Worm (Caenorhabditis elegans) whole organism, young adult: ENCODE results near the gene srxa-8.

Source experiments
- B0019.2 ChIP-seq: fragments of 200-800 bp; sonication (Bioruptor generic); conservative IDR thresholded peaks from 2 replicates; pipeline ENCODE4 v1.3.6; 2022; ENCODE audit warnings: missing genetic modification reagents, missing genetic modification characterization, missing compliant biosample characterization
- B0261.1 ChIP-seq: sonication (generic microtip); optimal IDR thresholded peaks from 2 replicates; lab custom pipeline; 2016; ENCODE audit warnings: mild to moderate bottlenecking, missing genetic modification characterization, moderate library complexity, missing compliant biosample characterization
- F10E7.11 ChIP-seq: sonication (generic microtip); optimal IDR thresholded peaks from 2 replicates; lab custom pipeline; 2017; ENCODE audit warnings: mild to moderate bottlenecking, missing genetic modification characterization, moderate library complexity, missing compliant biosample characterization
- F23B12.7 ChIP-seq: sonication (generic microtip); optimal IDR thresholded peaks from 2 replicates; lab custom pipeline; 2017; ENCODE audit warnings: missing genetic modification characterization, mild to moderate bottlenecking, missing compliant biosample characterization, antibody characterized with exemption, moderate library complexity; ENCODE audit not compliant: insufficient read depth
- F37B4.10 ChIP-seq: fragments of 200-800 bp; sonication (Bioruptor generic); IDR thresholded peaks from 2 replicates; pipeline ENCODE4 v1.3.6; 2022; ENCODE audit warnings: missing genetic modification characterization, missing compliant biosample characterization
- F55B11.4 ChIP-seq: sonication (generic microtip); optimal IDR thresholded peaks from 2 replicates; lab custom pipeline; 2016; ENCODE audit warnings: missing compliant biosample characterization, missing genetic modification characterization, borderline replicate concordance; ENCODE audit not compliant: insufficient read depth
- K12H6.12 ChIP-seq: fragments of 200-800 bp; sonication (Bioruptor generic); optimal IDR thresholded peaks from 2 replicates; lab custom pipeline; 2018; ENCODE audit warnings: mild to moderate bottlenecking, missing genetic modification characterization, missing compliant biosample characterization
- Y53G8AR.9 ChIP-seq: fragments of 200-800 bp; sonication (Bioruptor generic); conservative IDR thresholded peaks from 2 replicates; pipeline ENCODE4 v1.3.6; 2022; ENCODE audit warnings: missing genetic modification reagents, missing genetic modification characterization, missing compliant biosample characterization
- Y67H2A.10 ChIP-seq: fragments of 200-800 bp; sonication (Bioruptor generic); conservative IDR thresholded peaks from 2 replicates; pipeline ENCODE4 v1.3.6; 2022; ENCODE audit warnings: missing genetic modification reagents, missing genetic modification characterization, missing compliant biosample characterization
- Y95B8A.8 ChIP-seq: fragments of 200-800 bp; sonication (Bioruptor generic); IDR thresholded peaks from 2 replicates; pipeline ENCODE4 v1.3.6; 2022; ENCODE audit warnings: missing genetic modification reagents, missing genetic modification characterization, missing compliant biosample characterization
- ZK185.1 ChIP-seq: sonication (generic microtip); optimal IDR thresholded peaks from 2 replicates; lab custom pipeline; 2016; ENCODE audit warnings: mild to moderate bottlenecking, missing genetic modification characterization, missing compliant biosample characterization; ENCODE audit not compliant: poor library complexity, severe bottlenecking
- athp-1 ChIP-seq: sonication (generic microtip); optimal IDR thresholded peaks from 2 replicates; lab custom pipeline; 2017; ENCODE audit warnings: mild to moderate bottlenecking, missing genetic modification characterization, missing compliant biosample characterization
- attf-5 ChIP-seq: fragments of 200-800 bp; sonication (Bioruptor generic); optimal IDR thresholded peaks from 2 replicates; lab custom pipeline; 2018; ENCODE audit warnings: mild to moderate bottlenecking, missing genetic modification characterization, missing compliant biosample characterization
- bed-1 ChIP-seq: fragments of 200-800 bp; sonication (Bioruptor generic); IDR thresholded peaks from 2 replicates; pipeline ENCODE4 v1.3.6; 2022; ENCODE audit warnings: missing genetic modification reagents, missing genetic modification characterization, missing compliant biosample characterization
- bed-2 ChIP-seq: fragments of 200-800 bp; sonication (Bioruptor generic); IDR thresholded peaks from 2 replicates; pipeline ENCODE4 v1.3.6; 2022; ENCODE audit warnings: missing genetic modification reagents, missing genetic modification characterization, missing compliant biosample characterization
- ceh-40 ChIP-seq: fragments of 200-800 bp; sonication (Bioruptor generic); IDR thresholded peaks from 2 replicates; pipeline ENCODE4 v1.3.6; 2022; ENCODE audit warnings: missing genetic modification characterization, missing compliant biosample characterization
- ceh-58 ChIP-seq: fragments of 200-800 bp; sonication (Bioruptor generic); IDR thresholded peaks from 2 replicates; pipeline ENCODE4 v1.3.6; 2022; ENCODE audit warnings: missing genetic modification characterization, missing compliant biosample characterization
- dox-1 ChIP-seq: fragments of 200-800 bp; sonication (Bioruptor generic); IDR thresholded peaks from 2 replicates; pipeline ENCODE4 v1.3.6; 2022; ENCODE audit warnings: missing genetic modification reagents, missing genetic modification characterization, missing compliant biosample characterization
- dpff-1 ChIP-seq: sonication (generic microtip); optimal IDR thresholded peaks from 2 replicates; lab custom pipeline; 2017; ENCODE audit warnings: mild to moderate bottlenecking, missing genetic modification characterization, missing compliant biosample characterization
- egl-18 ChIP-seq: fragments of 200-800 bp; sonication (Bioruptor generic); IDR thresholded peaks from 2 replicates; pipeline ENCODE4 v1.3.6; 2022; ENCODE audit warnings: missing genetic modification reagents, missing genetic modification characterization, missing compliant biosample characterization
- ets-4 ChIP-seq: fragments of 200-800 bp; sonication (Bioruptor generic); optimal IDR thresholded peaks from 2 replicates; lab custom pipeline; 2018; ENCODE audit warnings: mild to moderate bottlenecking, missing genetic modification characterization, missing compliant biosample characterization
- fkh-3 ChIP-seq: sonication (generic microtip); optimal IDR thresholded peaks from 2 replicates; lab custom pipeline; 2016; ENCODE audit warnings: mild to moderate bottlenecking, missing genetic modification characterization, missing compliant biosample characterization
- gei-17 ChIP-seq: fragments of 200-800 bp; sonication (Bioruptor generic); optimal IDR thresholded peaks from 2 replicates; lab custom pipeline; 2018; ENCODE audit warnings: mild to moderate bottlenecking, missing genetic modification characterization, missing compliant biosample characterization
- hmg-20 ChIP-seq: fragments of 200-800 bp; sonication (Bioruptor generic); IDR thresholded peaks from 2 replicates; pipeline ENCODE4 v1.3.6; 2022; ENCODE audit warnings: missing genetic modification reagents, missing genetic modification characterization, missing compliant biosample characterization
- hsf-1 ChIP-seq: fragments of 200-800 bp; sonication (Bioruptor generic); IDR thresholded peaks from 2 replicates; pipeline ENCODE4 v1.3.6; 2022; ENCODE audit warnings: missing genetic modification reagents, missing genetic modification characterization, missing compliant biosample characterization
- lin-40 ChIP-seq: sonication (generic microtip); optimal IDR thresholded peaks from 2 replicates; lab custom pipeline; 2016; ENCODE audit warnings: missing genetic modification characterization, mild to moderate bottlenecking, missing compliant biosample characterization, missing genotype, missing genetic modification reagents
- lsl-1 ChIP-seq: fragments of 200-800 bp; sonication (Bioruptor generic); optimal IDR thresholded peaks from 2 replicates; lab custom pipeline; 2018; ENCODE audit warnings: mild to moderate bottlenecking, missing genetic modification characterization, moderate library complexity, missing compliant biosample characterization
- madf-6 ChIP-seq: fragments of 200-800 bp; sonication (Bioruptor generic); IDR thresholded peaks from 2 replicates; pipeline ENCODE4 v1.3.6; 2022; ENCODE audit warnings: missing genetic modification reagents, missing genetic modification characterization, missing compliant biosample characterization
- mcd-1 ChIP-seq: fragments of 200-800 bp; sonication (Bioruptor generic); IDR thresholded peaks from 2 replicates; pipeline ENCODE4 v1.3.6; 2022; ENCODE audit warnings: missing genetic modification reagents, missing genetic modification characterization, missing compliant biosample characterization
- nfya-2 ChIP-seq: fragments of 200-800 bp; sonication (Bioruptor generic); IDR thresholded peaks from 2 replicates; pipeline ENCODE4 v1.3.6; 2022; ENCODE audit warnings: missing genetic modification reagents, missing genetic modification characterization, missing compliant biosample characterization
- nhr-179 ChIP-seq: sonication (generic microtip); optimal IDR thresholded peaks from 2 replicates; lab custom pipeline; 2016; ENCODE audit warnings: mild to moderate bottlenecking, missing genetic modification characterization, missing compliant biosample characterization
- nhr-27 ChIP-seq: fragments of 200-800 bp; sonication (Bioruptor generic); optimal IDR thresholded peaks from 2 replicates; lab custom pipeline; 2018; ENCODE audit warnings: mild to moderate bottlenecking, missing genetic modification characterization, moderate library complexity, missing compliant biosample characterization
- nhr-80 ChIP-seq: sonication (generic microtip); optimal IDR thresholded peaks from 2 replicates; lab custom pipeline; 2016; ENCODE audit warnings: missing genetic modification characterization, missing compliant biosample characterization
- nhr-90 ChIP-seq: sonication (generic microtip); optimal IDR thresholded peaks from 2 replicates; lab custom pipeline; 2016; ENCODE audit warnings: missing genotype, mild to moderate bottlenecking, missing genetic modification characterization, missing compliant biosample characterization
- pbrm-1 ChIP-seq: fragments of 200-800 bp; sonication (Bioruptor generic); IDR thresholded peaks from 2 replicates; pipeline ENCODE4 v1.3.6; 2022; ENCODE audit warnings: missing genetic modification reagents, missing genetic modification characterization, missing compliant biosample characterization
- pha-4 ChIP-seq: fragments of 150-350 bp; sonication (generic microtip); optimal IDR thresholded peaks from 2 replicates; lab custom pipeline; 2014; ENCODE audit warnings: missing biosample characterization, missing genetic modification reagents, missing genetic modification characterization
- rcor-1 ChIP-seq: fragments of 200-800 bp; sonication (Bioruptor generic); IDR thresholded peaks from 2 replicates; pipeline ENCODE4 v1.3.6; 2022; ENCODE audit warnings: missing genetic modification reagents, missing genetic modification characterization, missing compliant biosample characterization
- sdz-38 ChIP-seq: sonication (generic microtip); optimal IDR thresholded peaks from 2 replicates; lab custom pipeline; 2016; ENCODE audit warnings: missing genotype, missing genetic modification characterization, missing compliant biosample characterization
- snpc-4 ChIP-seq, 5 experiments: fragments of 150-350 bp in 1 of 5; sonication (generic microtip) in 4 of 5; optimal IDR thresholded peaks; 2 replicates each; lab custom pipeline; 2014 to 2018; ENCODE audit warnings: missing genetic modification characterization in 5 of 5, missing biosample characterization in 3 of 5, antibody characterized with exemption in 2 of 5, mild to moderate bottlenecking in 2 of 5, missing compliant biosample characterization in 2 of 5, missing genotype in 2 of 5, moderate library complexity in 2 of 5, missing genetic modification reagents in 1 of 5
- tlf-1 ChIP-seq: fragments of 200-800 bp; sonication (Bioruptor generic); optimal IDR thresholded peaks from 2 replicates; lab custom pipeline; 2018; ENCODE audit warnings: mild to moderate bottlenecking, missing genetic modification characterization, missing compliant biosample characterization
- ztf-22 ChIP-seq: fragments of 200-800 bp; sonication (Bioruptor generic); optimal IDR thresholded peaks from 2 replicates; lab custom pipeline; 2018; ENCODE audit warnings: mild to moderate bottlenecking, missing genetic modification characterization, moderate library complexity, missing compliant biosample characterization
- ztf-26 ChIP-seq: sonication (generic microtip); optimal IDR thresholded peaks from 2 replicates; lab custom pipeline; 2017; ENCODE audit warnings: missing genetic modification characterization, missing compliant biosample characterization
- ztf-6 ChIP-seq: fragments of 200-800 bp; sonication (Bioruptor generic); IDR thresholded peaks from 2 replicates; pipeline ENCODE4 v1.3.6; 2022; ENCODE audit warnings: missing genetic modification reagents, missing genetic modification characterization, missing compliant biosample characterization

The srxa-8 gene

DNA sequence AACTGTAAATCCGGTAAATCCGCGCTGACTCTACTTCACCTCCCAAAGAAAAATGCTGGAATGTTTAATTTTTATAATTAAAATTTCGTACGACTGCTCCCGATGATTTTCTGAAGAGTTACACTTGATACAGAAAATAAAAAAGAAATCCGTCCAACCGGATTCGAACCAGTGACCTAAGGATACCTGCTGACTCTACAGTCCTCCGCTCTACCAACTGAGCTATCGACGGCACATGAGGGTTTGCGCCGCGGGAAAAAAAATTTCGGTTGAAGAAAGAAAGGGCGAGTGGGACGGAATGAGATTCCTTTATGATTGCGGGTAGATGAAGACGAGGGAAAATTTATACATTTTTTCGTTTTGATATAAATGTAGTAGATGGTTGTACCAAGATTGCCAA, 24.0 kb downstream of the srxa-8 start (continued):
- TF ChIP-seq fkh-3 (tag; lab: Kevin White, UChicago) (no peak), mcd-1 (no peak), nfya-2 (GFP tag; lab: Robert Waterston, UW) (no peak), nhr-179 (tag; lab: Kevin White, UChicago) (peak; percentile 16)

DNA sequence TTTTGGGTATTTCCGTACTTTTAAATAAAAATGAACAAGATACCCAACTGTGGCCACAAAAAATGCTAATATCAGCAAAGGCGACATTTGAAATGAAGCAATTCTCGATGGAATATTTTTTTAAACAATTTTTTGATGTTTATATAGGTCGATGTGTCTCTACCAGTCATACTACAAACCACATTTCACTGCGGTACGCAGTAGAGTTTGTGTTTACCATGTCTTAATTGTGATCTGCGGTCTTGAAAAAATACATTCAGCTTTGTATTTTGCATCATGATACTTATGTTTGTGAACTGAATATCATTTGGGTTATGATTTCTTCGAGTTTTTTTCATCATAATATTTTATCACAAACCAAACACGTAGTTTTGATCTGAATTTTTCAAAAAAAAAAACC, 24.6 kb downstream of the srxa-8 start, which contains the start of gene cyp-14A4:
cyp-14A4 (minus strand) TSS at position 107 of the 400 bp plus-strand sequence.
- TF ChIP-seq dpff-1 (tag; lab: Kevin White, UChicago), result no peak
- no peak for TF ChIP-seq snpc-4 (GFP tag; optimal IDR thresholded peaks at IDR 0.05; lab: Kevin White, UChicago)
- no peak for TF ChIP-seq snpc-4 (tag; optimal IDR thresholded peaks at IDR 0.05; lab: Kevin White, UChicago)
- no peak for TF ChIP-seq mcd-1
- no peak for TF ChIP-seq B0261.1 (tag; lab: Kevin White, UChicago)
- TF ChIP-seq pha-4 (tag; lab: Kevin White, UChicago), result no peak
- no peak for TF ChIP-seq ceh-40 (GFP tag; lab: Robert Waterston, UW)
- no peak for TF ChIP-seq pbrm-1
- no peak for TF ChIP-seq ztf-26 (tag; lab: Kevin White, UChicago)
- TF ChIP-seq lsl-1 (GFP tag; lab: Kevin White, UChicago), result no peak

- TF ChIP-seq ets-4, result no peak
- peak; percentile 23 for TF ChIP-seq athp-1 (tag; lab: Kevin White, UChicago)
- no peak for TF ChIP-seq bed-2 (GFP tag; lab: Robert Waterston, UW)
- no peak for TF ChIP-seq tlf-1 (GFP tag; lab: Kevin White, UChicago)
- TF ChIP-seq lsl-1 (GFP tag; lab: Kevin White, UChicago), result no peak
- peak; percentile 22; the same call in 1 of the 2 replicates for TF ChIP-seq rcor-1
- no peak for TF ChIP-seq Y95B8A.8 (GFP tag; lab: Robert Waterston, UW)
- TF ChIP-seq Y53G8AR.9, result no peak
- TF ChIP-seq attf-5 (GFP tag; lab: Kevin White, UChicago), result peak; percentile 25
- TF ChIP-seq nhr-90 (tag; lab: Kevin White, UChicago), result peak; percentile 57
- peak; percentile 4 for TF ChIP-seq nhr-80 (tag; lab: Kevin White, UChicago)
- no peak for TF ChIP-seq egl-18 (GFP tag; lab: Robert Waterston, UW)
- no peak for TF ChIP-seq nfya-2 (GFP tag; lab: Robert Waterston, UW)
- TF ChIP-seq madf-6 (GFP tag; lab: Robert Waterston, UW), result no peak
- no peak for TF ChIP-seq sdz-38 (tag; lab: Kevin White, UChicago)
- TF ChIP-seq hsf-1 (GFP tag; lab: Robert Waterston, UW), result no peak
- no peak for TF ChIP-seq Y67H2A.10 (GFP tag; lab: Robert Waterston, UW)
- TF ChIP-seq B0261.1 (tag; lab: Kevin White, UChicago), result peak; percentile 83
- TF ChIP-seq K12H6.12 (tag; lab: Kevin White, UChicago), result no peak
- TF ChIP-seq mcd-1, result no peak; the same call in 1 of the 2 replicates
- peak; percentile 16 for TF ChIP-seq ztf-26 (tag; lab: Kevin White, UChicago)
- TF ChIP-seq F10E7.11 (tag; lab: Kevin White, UChicago), result no peak
- peak; percentile 11 for TF ChIP-seq snpc-4 (GFP tag; optimal IDR thresholded peaks at IDR 0.05; lab: Kevin White, UChicago)
- peak in 1 of 4 experiments; percentile 34 for TF ChIP-seq snpc-4 (tag; optimal IDR thresholded peaks at IDR 0.05; lab: Kevin White, UChicago)
- no peak for TF ChIP-seq lin-40 (tag; lab: Kevin White, UChicago)
- TF ChIP-seq F55B11.4 (tag; lab: Kevin White, UChicago), result no peak
- TF ChIP-seq bed-1, result no peak
- TF ChIP-seq dpff-1 (tag; lab: Kevin White, UChicago), result no peak
- peak; percentile 73 for TF ChIP-seq pbrm-1
- TF ChIP-seq ceh-58 (GFP tag; lab: Robert Waterston, UW), result no peak
- TF ChIP-seq B0019.2 (GFP tag; lab: Robert Waterston, UW), result no peak
- TF ChIP-seq ztf-6 (GFP tag; lab: Robert Waterston, UW), result no peak
- no peak for TF ChIP-seq ztf-22 (GFP tag; lab: Kevin White, UChicago)
- TF ChIP-seq gei-17 (GFP tag; lab: Kevin White, UChicago), result no peak
- TF ChIP-seq hmg-20 (GFP tag; lab: Robert Waterston, UW), result no peak
- TF ChIP-seq F37B4.10 (GFP tag; lab: Robert Waterston, UW), result no peak
- TF ChIP-seq F23B12.7 (tag; lab: Kevin White, UChicago), result peak; percentile 43
- TF ChIP-seq nhr-179 (tag; lab: Kevin White, UChicago), result no peak
- no peak for TF ChIP-seq dox-1
- TF ChIP-seq ZK185.1 (tag; lab: Kevin White, UChicago), result peak; percentile 48
- TF ChIP-seq nhr-27 (tag; lab: Kevin White, UChicago), result no peak
Measured at ce11 chrX:13283462-13283861, 25.2 kb downstream of the srxa-8 start.
